Fruit fly (Drosophila melanogaster) whole organism, embryonic: ENCODE measurements around the gene Cyp4d1.

Source experiments
- Abd-B ChIP-seq: fragments of 200-800 bp; sonication (Bioruptor generic); optimal IDR thresholded peaks from 2 replicates; lab custom pipeline; 2018; ENCODE audit warnings: missing biosample characterization, mild to moderate bottlenecking, missing genetic modification characterization, moderate library complexity
- Adf1 ChIP-seq: fragments of 200-800 bp; sonication (Bioruptor generic); IDR thresholded peaks from 2 replicates; pipeline ENCODE4 v1.3.6; 2022; ENCODE audit warnings: missing biosample characterization, missing genetic modification characterization
- Atf3 ChIP-seq: fragments of 200-800 bp; sonication (Bioruptor generic); optimal IDR thresholded peaks from 3 replicates; lab custom pipeline; 2016; ENCODE audit warnings: missing biosample characterization, missing genetic modification characterization
- CG10321 ChIP-seq: fragments of 200-800 bp; sonication (Bioruptor generic); IDR thresholded peaks from 2 replicates; pipeline ENCODE4 v1.3.6; 2022; ENCODE audit warnings: missing biosample characterization, missing genetic modification characterization
- CG11456 ChIP-seq: fragments of 200-800 bp; sonication (Bioruptor generic); IDR thresholded peaks from 3 replicates; pipeline ENCODE4 v1.3.6; 2022; ENCODE audit warnings: missing biosample characterization, missing genetic modification characterization
- CG11696 ChIP-seq: fragments of 200-800 bp; sonication (Bioruptor generic); IDR thresholded peaks from 2 replicates; pipeline ENCODE4 v1.3.6; 2022; ENCODE audit warnings: missing biosample characterization, missing genetic modification characterization
- CG13894 ChIP-seq: fragments of 200-800 bp; sonication (Bioruptor generic); optimal IDR thresholded peaks from 3 replicates; lab custom pipeline; 2018; ENCODE audit warnings: missing biosample characterization, mild to moderate bottlenecking, missing genetic modification characterization, moderate library complexity
- CG15073 ChIP-seq: fragments of 200-800 bp; sonication (Bioruptor generic); optimal IDR thresholded peaks from 2 replicates; lab custom pipeline; 2016; ENCODE audit warnings: missing biosample characterization, missing genetic modification characterization
- CG15479 ChIP-seq: fragments of 200-800 bp; sonication (Bioruptor generic); optimal IDR thresholded peaks from 3 replicates; lab custom pipeline; 2019; ENCODE audit warnings: missing biosample characterization, mild to moderate bottlenecking, missing genetic modification characterization, moderate library complexity
- CG1792 ChIP-seq: fragments of 200-800 bp; sonication (Bioruptor generic); optimal IDR thresholded peaks from 2 replicates; lab custom pipeline; 2016; ENCODE audit warnings: missing biosample characterization, missing genetic modification characterization
- CG1832 ChIP-seq: fragments of 200-800 bp; sonication (Bioruptor generic); optimal IDR thresholded peaks from 2 replicates; lab custom pipeline; 2017; ENCODE audit warnings: missing biosample characterization, mild to moderate bottlenecking, missing genetic modification characterization, inconsistent platforms
- CG32532 ChIP-seq: fragments of 200-800 bp; sonication (Bioruptor generic); IDR thresholded peaks from 2 replicates; pipeline ENCODE4 v1.3.6; 2022; ENCODE audit warnings: missing biosample characterization, missing genetic modification characterization
- CG3281 ChIP-seq: fragments of 200-800 bp; sonication (Bioruptor generic); optimal IDR thresholded peaks from 3 replicates; lab custom pipeline; 2017; ENCODE audit warnings: missing biosample characterization, mild to moderate bottlenecking, missing genetic modification characterization
- CG34422 ChIP-seq: fragments of 200-800 bp; sonication (Bioruptor generic); IDR thresholded peaks from 3 replicates; pipeline ENCODE4 v1.3.6; 2022; ENCODE audit warnings: missing biosample characterization, missing genetic modification characterization
- CG4360 ChIP-seq: fragments of 200-800 bp; sonication (Bioruptor generic); IDR thresholded peaks from 2 replicates; pipeline ENCODE4 v1.3.6; 2022; ENCODE audit warnings: missing biosample characterization, missing genetic modification characterization
- CG4617 ChIP-seq: fragments of 200-800 bp; sonication (Bioruptor generic); optimal IDR thresholded peaks from 3 replicates; lab custom pipeline; 2016; ENCODE audit warnings: missing biosample characterization, missing genetic modification characterization, borderline replicate concordance
- CG6272 ChIP-seq: fragments of 200-800 bp; sonication (Bioruptor generic); IDR thresholded peaks from 2 replicates; pipeline ENCODE4 v1.3.6; 2022; ENCODE audit warnings: missing biosample characterization, missing genetic modification characterization
- CG8478 ChIP-seq: fragments of >200 bp; optimal IDR thresholded peaks from 2 replicates; lab custom pipeline; 2018
- CG9876 ChIP-seq: fragments of 200-800 bp; sonication (Bioruptor generic); optimal IDR thresholded peaks from 2 replicates; lab custom pipeline; 2016; ENCODE audit warnings: missing biosample characterization, missing genetic modification characterization
- Chrac-16 ChIP-seq: fragments of 200-800 bp; sonication (Bioruptor generic); optimal IDR thresholded peaks from 3 replicates; lab custom pipeline; 2016; ENCODE audit warnings: missing biosample characterization, missing genetic modification characterization
- Elba2 ChIP-seq: fragments of 200-800 bp; sonication (Bioruptor generic); optimal IDR thresholded peaks from 3 replicates; lab custom pipeline; 2016; ENCODE audit warnings: missing biosample characterization, missing genetic modification characterization
- HmgD ChIP-seq: fragments of 200-800 bp; sonication (Bioruptor generic); optimal IDR thresholded peaks from 3 replicates; lab custom pipeline; 2016; ENCODE audit warnings: missing biosample characterization, missing genetic modification characterization
- HmgZ ChIP-seq: fragments of 200-800 bp; sonication (Bioruptor generic); optimal IDR thresholded peaks from 2 replicates; lab custom pipeline; 2018; ENCODE audit warnings: missing biosample characterization, mild to moderate bottlenecking, missing genetic modification characterization
- Trl ChIP-seq, 3 experiments: fragments of >200 bp in 2 of 3; fragments of 200-800 bp in 1 of 3; sonication (Bioruptor generic) in 1 of 3; optimal IDR thresholded peaks; 2 replicates in 1 of 3; 3 replicates in 2 of 3; lab custom pipeline; 2016 to 2017; ENCODE audit warnings: missing biosample characterization in 1 of 3, missing genetic modification characterization in 1 of 3
- YL-1 ChIP-seq: fragments of 200-800 bp; sonication (Bioruptor generic); optimal IDR thresholded peaks from 3 replicates; lab custom pipeline; 2017; ENCODE audit warnings: missing biosample characterization, mild to moderate bottlenecking, missing genetic modification characterization
- ato ChIP-seq: fragments of 200-800 bp; sonication (Bioruptor generic); IDR thresholded peaks from 2 replicates; pipeline ENCODE4 v1.3.6; 2022; ENCODE audit warnings: missing biosample characterization, missing genetic modification characterization; ENCODE audit not compliant: partially characterized antibody
- bab2 ChIP-seq: fragments of 200-800 bp; sonication (Bioruptor generic); optimal IDR thresholded peaks from 2 replicates; lab custom pipeline; 2016; ENCODE audit warnings: missing biosample characterization, missing genetic modification characterization
- bcd ChIP-seq: fragments of 200-800 bp; sonication (Bioruptor generic); optimal IDR thresholded peaks from 2 replicates; lab custom pipeline; 2017; ENCODE audit warnings: missing biosample characterization, mild to moderate bottlenecking, missing genetic modification characterization
- cg ChIP-seq: fragments of 200-800 bp; sonication (Bioruptor generic); optimal IDR thresholded peaks from 3 replicates; lab custom pipeline; 2019; ENCODE audit warnings: missing biosample characterization, mild to moderate bottlenecking, missing genetic modification characterization, moderate library complexity
- chinmo ChIP-seq: fragments of 200-800 bp; sonication (Bioruptor generic); IDR thresholded peaks from 4 replicates; pipeline ENCODE4 v1.3.6; 2022; ENCODE audit warnings: missing biosample characterization, missing genetic modification characterization; ENCODE audit not compliant: partially characterized antibody
- ewg ChIP-seq: fragments of 200-800 bp; sonication (Bioruptor generic); optimal IDR thresholded peaks from 3 replicates; lab custom pipeline; 2017; ENCODE audit warnings: mild to moderate bottlenecking, missing biosample characterization, missing genetic modification reagents, missing genetic modification characterization
- grau ChIP-seq: fragments of 200-800 bp; optimal IDR thresholded peaks from 3 replicates; lab custom pipeline; 2019; ENCODE audit warnings: missing biosample characterization, mild to moderate bottlenecking, missing genetic modification characterization, moderate library complexity
- hkb ChIP-seq, 2 experiments: fragments of 200-800 bp in 1 of 2; fragments of >200 bp in 1 of 2; sonication (Bioruptor generic) in 1 of 2; IDR thresholded peaks in 1 of 2; optimal IDR thresholded peaks in 1 of 2; 2 replicates each; pipeline versions ENCODE4 v1.3.6 to Lab custom; 2017 to 2022; ENCODE audit warnings: missing biosample characterization in 1 of 2, missing genetic modification characterization in 1 of 2
- lola ChIP-seq, 3 experiments: fragments of >200 bp in 2 of 3; fragments of 200-800 bp in 1 of 3; sonication (Bioruptor generic) in 1 of 3; optimal IDR thresholded peaks; 2 replicates each; lab custom pipeline; 2017 to 2019; ENCODE audit warnings: missing biosample characterization in 3 of 3, missing genetic modification characterization in 3 of 3, mild to moderate bottlenecking in 1 of 3, moderate library complexity in 1 of 3
- mirr ChIP-seq: fragments of 200-800 bp; sonication (Bioruptor generic); optimal IDR thresholded peaks from 3 replicates; lab custom pipeline; 2018; ENCODE audit warnings: missing biosample characterization, mild to moderate bottlenecking, missing genetic modification characterization
- pho ChIP-seq: fragments of 200-800 bp; sonication (Bioruptor generic); optimal IDR thresholded peaks from 2 replicates; lab custom pipeline; 2016; ENCODE audit warnings: missing biosample characterization, missing genetic modification characterization
- rib ChIP-seq: fragments of 200-800 bp; sonication (Bioruptor generic); IDR thresholded peaks from 2 replicates; pipeline ENCODE4 v1.3.6; 2022; ENCODE audit warnings: missing biosample characterization, missing genetic modification characterization
- sd ChIP-seq: fragments of 200-800 bp; sonication (Bioruptor generic); optimal IDR thresholded peaks from 3 replicates; lab custom pipeline; 2018; ENCODE audit warnings: missing biosample characterization, mild to moderate bottlenecking, missing genetic modification characterization, moderate library complexity
- sqz ChIP-seq: fragments of 200-800 bp; sonication (Bioruptor generic); optimal IDR thresholded peaks from 3 replicates; lab custom pipeline; 2018; ENCODE audit warnings: missing biosample characterization, mild to moderate bottlenecking, missing genetic modification characterization

The Cyp4d1 gene

dm6 chrX:2158668-2159163, 3.3 kb downstream of the Cyp4d1 start, which contains the start of gene wapl (continued):
- TF ChIP-seq CG13894 (tag; lab: Kevin White, UChicago) = peak; percentile 8
- TF ChIP-seq CG3281 = no peak
- TF ChIP-seq grau (tag; lab: Kevin White, UChicago) = peak; percentile 25
- TF ChIP-seq rib (GFP tag; lab: Robert Waterston, UW) = no peak
- no peak for TF ChIP-seq Chrac-16 (GFP tag; lab: Kevin White, UChicago)
- no peak for TF ChIP-seq mirr (GFP tag; lab: Kevin White, UChicago)
- TF ChIP-seq CG32532 = 0 out of 2 replicates have a peak, but pooled peaks have one; percentile 47
- no peak for TF ChIP-seq bab2
- TF ChIP-seq CG11456 = no peak
- peak; percentile 57 for TF ChIP-seq HmgZ
- TF ChIP-seq, all 482 proteins: peak for 145

- TF ChIP-seq lola (GFP tag; optimal IDR thresholded peaks at IDR 0.05; lab: Kevin White, UChicago) = no peak
- no peak for TF ChIP-seq CG6272 (GFP tag; lab: Robert Waterston, UW)
- peak; percentile 77 for TF ChIP-seq sd (tag; lab: Kevin White, UChicago)
- no peak for TF ChIP-seq CG1792 (GFP tag; lab: Kevin White, UChicago)
- TF ChIP-seq pho = no peak
- peak; percentile 75 for TF ChIP-seq CG15479 (GFP tag; lab: Kevin White, UChicago)
- peak; percentile 23 for TF ChIP-seq YL-1
- peak; percentile 4 for TF ChIP-seq HmgD (GFP tag; lab: Kevin White, UChicago)
- TF ChIP-seq sqz (GFP tag; lab: Kevin White, UChicago) = peak; percentile 29
- peak; percentile 42 for TF ChIP-seq CG4617 (GFP tag; lab: Kevin White, UChicago)
- TF ChIP-seq CG34422 (GFP tag; lab: Robert Waterston, UW) = peak; percentile 36; the same call in 1 of the 3 replicates
- TF ChIP-seq CG10321 = peak; percentile 93
- TF ChIP-seq Elba2 (GFP tag; lab: Kevin White, UChicago) = peak; percentile 50
- no peak for TF ChIP-seq CG11696
- TF ChIP-seq chinmo (GFP tag; lab: Robert Waterston, UW) = peak; percentile 48; the same call in 1 of the 4 replicates
- peak; percentile 79 for TF ChIP-seq CG1832 (GFP tag; lab: Kevin White, UChicago)
- TF ChIP-seq hkb (optimal IDR thresholded peaks at IDR 0.05; lab: Kevin White, UChicago) = peak; percentile 50
- TF ChIP-seq hkb (GFP tag; IDR thresholded peaks at IDR 0.05; lab: Robert Waterston, UW) = no peak
- peak; percentile 96 for TF ChIP-seq cg (GFP tag; lab: Kevin White, UChicago)
- TF ChIP-seq CG8478 (lab: Kevin White, UChicago) = peak; percentile 97
- peak in 1 of 2 experiments; percentile 20 for TF ChIP-seq Trl (optimal IDR thresholded peaks at IDR 0.05; lab: Kevin White, UChicago)
- TF ChIP-seq Trl (GFP tag; optimal IDR thresholded peaks at IDR 0.05; lab: Kevin White, UChicago) = no peak
- TF ChIP-seq bcd (GFP tag; lab: Kevin White, UChicago) = no peak
- TF ChIP-seq ewg (GFP tag; lab: Kevin White, UChicago) = peak; percentile 0
- TF ChIP-seq CG4360 (GFP tag; lab: Robert Waterston, UW) = peak; percentile 41
- peak; percentile 24; the same call in 1 of the 2 replicates for TF ChIP-seq Adf1
- no peak for TF ChIP-seq Atf3 (GFP tag; lab: Kevin White, UChicago)
- no peak for TF ChIP-seq ato (GFP tag; lab: Robert Waterston, UW)
- no peak for TF ChIP-seq CG9876 (GFP tag; lab: Kevin White, UChicago)
- TF ChIP-seq CG15073 (GFP tag; lab: Kevin White, UChicago) = no peak
- TF ChIP-seq Abd-B (GFP tag; lab: Kevin White, UChicago) = peak; percentile 8
Observed at dm6 chrX:2157929-2158610, 3.9 kb downstream of the Cyp4d1 start.
